Worm (Caenorhabditis elegans) whole organism, L1 larva: ENCODE results near the gene ape-1.
A peak's percentile ranks its signal among the peaks of the same experiment; 100 is the strongest.

ENCODE experiments used
- C16A3.4 ChIP-seq: fragments of 150-350 bp; optimal IDR thresholded peaks from 2 replicates; lab custom pipeline; 2014; ENCODE audit warnings: missing biosample characterization, missing genetic modification characterization
- F16B12.6 ChIP-seq: fragments of 150-350 bp; optimal IDR thresholded peaks from 2 replicates; lab custom pipeline; 2014; ENCODE audit warnings: missing biosample characterization, missing genetic modification characterization
- aha-1 ChIP-seq: fragments of 150-350 bp; optimal IDR thresholded peaks from 2 replicates; lab custom pipeline; 2014; ENCODE audit warnings: missing biosample characterization, missing genetic modification characterization
- alr-1 ChIP-seq: fragments of 200-800 bp; sonication (Bioruptor generic); optimal IDR thresholded peaks from 2 replicates; lab custom pipeline; 2018; ENCODE audit warnings: borderline replicate concordance, mild to moderate bottlenecking, missing genetic modification characterization, missing compliant biosample characterization
- aly-2 ChIP-seq: fragments of 150-350 bp; optimal IDR thresholded peaks from 2 replicates; lab custom pipeline; 2014; ENCODE audit warnings: missing biosample characterization, missing genetic modification characterization
- ama-1 ChIP-seq: fragments of 150-350 bp; optimal IDR thresholded peaks from 2 replicates; lab custom pipeline; 2014
- ceh-8 ChIP-seq: fragments of 200-800 bp; sonication (Bioruptor generic); optimal IDR thresholded peaks from 2 replicates; lab custom pipeline; 2018; ENCODE audit warnings: mild to moderate bottlenecking, missing genetic modification characterization, moderate library complexity, missing compliant biosample characterization
- ceh-88 ChIP-seq: fragments of 200-800 bp; sonication (Bioruptor generic); IDR thresholded peaks from 2 replicates; pipeline ENCODE4 v1.3.6; 2022; ENCODE audit warnings: missing genetic modification characterization, missing compliant biosample characterization
- dsc-1 ChIP-seq: sonication (generic microtip); optimal IDR thresholded peaks from 2 replicates; lab custom pipeline; 2016; ENCODE audit warnings: mild to moderate bottlenecking, missing genetic modification characterization, missing compliant biosample characterization
- efl-3 ChIP-seq: fragments of 200-800 bp; sonication (Bioruptor generic); optimal IDR thresholded peaks from 2 replicates; lab custom pipeline; 2018; ENCODE audit warnings: mild to moderate bottlenecking, missing genetic modification characterization, missing compliant biosample characterization
- egl-13 ChIP-seq: sonication (generic microtip); optimal IDR thresholded peaks from 2 replicates; lab custom pipeline; 2016; ENCODE audit warnings: missing genotype, missing genetic modification reagents, missing genetic modification characterization, missing compliant biosample characterization
- egl-27 ChIP-seq, 2 experiments: fragments of 150-350 bp in 1 of 2; sonication (generic microtip); optimal IDR thresholded peaks; 3 replicates each; lab custom pipeline; 2017 to 2018; ENCODE audit warnings: missing biosample characterization in 2 of 2, missing genetic modification characterization in 2 of 2, missing genetic modification reagents in 2 of 2
- elt-2 ChIP-seq: sonication (generic microtip); optimal IDR thresholded peaks from 2 replicates; lab custom pipeline; 2016; ENCODE audit warnings: missing genetic modification characterization, mild to moderate bottlenecking, inconsistent platforms, missing compliant biosample characterization, missing genetic modification reagents
- fkh-4 ChIP-seq: sonication (generic microtip); optimal IDR thresholded peaks from 2 replicates; lab custom pipeline; 2016; ENCODE audit warnings: missing compliant biosample characterization, missing genetic modification characterization, borderline replicate concordance
- grh-1 ChIP-seq: fragments of 200-800 bp; sonication (Bioruptor generic); IDR thresholded peaks from 2 replicates; pipeline ENCODE4 v1.3.6; 2022; ENCODE audit warnings: missing genetic modification reagents, missing genetic modification characterization, missing compliant biosample characterization
- hlh-4 ChIP-seq: sonication (generic microtip); optimal IDR thresholded peaks from 2 replicates; lab custom pipeline; 2016; ENCODE audit warnings: mild to moderate bottlenecking, missing genetic modification characterization, missing compliant biosample characterization
- irx-1 ChIP-seq: sonication (generic microtip); optimal IDR thresholded peaks from 2 replicates; lab custom pipeline; 2016; ENCODE audit warnings: missing genetic modification characterization, missing compliant biosample characterization
- isw-1 ChIP-seq: fragments of 200-800 bp; sonication (Bioruptor generic); IDR thresholded peaks from 2 replicates; pipeline ENCODE4 v1.3.6; 2022; ENCODE audit warnings: missing genetic modification characterization, missing compliant biosample characterization
- jun-1 ChIP-seq: fragments of 150-350 bp; optimal IDR thresholded peaks from 2 replicates; lab custom pipeline; 2014; ENCODE audit warnings: missing biosample characterization, missing genetic modification reagents, missing genetic modification characterization
- lin-14 ChIP-seq: fragments of 200-800 bp; sonication (Bioruptor generic); optimal IDR thresholded peaks from 2 replicates; lab custom pipeline; 2018; ENCODE audit warnings: mild to moderate bottlenecking, missing genetic modification characterization, moderate library complexity, missing compliant biosample characterization
- lir-3 ChIP-seq: sonication (generic microtip); optimal IDR thresholded peaks from 2 replicates; lab custom pipeline; 2016; ENCODE audit warnings: mild to moderate bottlenecking, missing genetic modification characterization, moderate library complexity, missing compliant biosample characterization; ENCODE audit not compliant: poor library complexity
- lsy-2 ChIP-seq, 2 experiments: fragments of 150-350 bp; optimal IDR thresholded peaks; 2 replicates each; lab custom pipeline; 2014; ENCODE audit warnings: missing biosample characterization in 2 of 2, missing genetic modification characterization in 2 of 2
- mab-9 ChIP-seq: fragments of 200-800 bp; sonication (Bioruptor generic); IDR thresholded peaks from 2 replicates; pipeline ENCODE4 v1.3.6; 2022; ENCODE audit warnings: missing genetic modification reagents, missing genetic modification characterization, missing compliant biosample characterization
- mdl-1 ChIP-seq, 2 experiments: fragments of 150-350 bp; optimal IDR thresholded peaks; 2 replicates each; lab custom pipeline; 2014 to 2017; ENCODE audit warnings: missing biosample characterization in 2 of 2, missing genetic modification characterization in 2 of 2, inconsistent platforms in 1 of 2
- mep-1 ChIP-seq: fragments of 150-350 bp; optimal IDR thresholded peaks from 2 replicates; lab custom pipeline; 2014; ENCODE audit warnings: missing biosample characterization, missing genetic modification characterization
- nhr-11 ChIP-seq: fragments of 150-350 bp; optimal IDR thresholded peaks from 2 replicates; lab custom pipeline; 2014; ENCODE audit warnings: missing biosample characterization, missing genetic modification characterization
- nhr-12 ChIP-seq: sonication (generic microtip); optimal IDR thresholded peaks from 2 replicates; lab custom pipeline; 2017; ENCODE audit warnings: missing biosample characterization, missing genetic modification characterization
- nhr-19 ChIP-seq: fragments of 200-800 bp; sonication (Bioruptor generic); conservative IDR thresholded peaks from 2 replicates; pipeline ENCODE4 v1.3.6; 2022; ENCODE audit warnings: missing genetic modification characterization, missing compliant biosample characterization
- nhr-237 ChIP-seq: fragments of 150-350 bp; optimal IDR thresholded peaks from 2 replicates; lab custom pipeline; 2014; ENCODE audit warnings: missing biosample characterization, missing genetic modification characterization
- nhr-28 ChIP-seq: fragments of 150-350 bp; optimal IDR thresholded peaks from 2 replicates; lab custom pipeline; 2014; ENCODE audit warnings: missing biosample characterization, missing genetic modification characterization
- nhr-76 ChIP-seq: sonication (generic microtip); optimal IDR thresholded peaks from 2 replicates; lab custom pipeline; 2017; ENCODE audit warnings: missing biosample characterization, missing genetic modification characterization
- nhr-77 ChIP-seq: fragments of 150-350 bp; optimal IDR thresholded peaks from 2 replicates; lab custom pipeline; 2014; ENCODE audit warnings: missing biosample characterization, missing genetic modification characterization
- nhr-85 ChIP-seq: sonication (generic microtip); peaks from one replicate; lab custom pipeline; 2016; ENCODE audit warnings: missing genetic modification characterization, inconsistent platforms, missing compliant biosample characterization
- nhr-90 ChIP-seq: sonication (generic microtip); optimal IDR thresholded peaks from 2 replicates; lab custom pipeline; 2016; ENCODE audit warnings: mild to moderate bottlenecking, missing genetic modification characterization, missing compliant biosample characterization; ENCODE audit not compliant: poor library complexity
- pag-3 ChIP-seq: sonication (generic microtip); optimal IDR thresholded peaks from 2 replicates; lab custom pipeline; 2017; ENCODE audit warnings: missing genetic modification characterization, mild to moderate bottlenecking, missing compliant biosample characterization, antibody characterized with exemption, borderline replicate concordance; ENCODE audit not compliant: insufficient read depth
- skn-1 ChIP-seq: fragments of 150-350 bp; optimal IDR thresholded peaks from 2 replicates; lab custom pipeline; 2014; ENCODE audit warnings: missing biosample characterization, missing genetic modification characterization
- snpc-4 ChIP-seq: fragments of 150-350 bp; optimal IDR thresholded peaks from 2 replicates; lab custom pipeline; 2014; ENCODE audit warnings: missing biosample characterization, missing genetic modification characterization
- sox-4 ChIP-seq: sonication (generic microtip); optimal IDR thresholded peaks from 2 replicates; lab custom pipeline; 2016; ENCODE audit warnings: missing genetic modification characterization, missing compliant biosample characterization
- sptf-1 ChIP-seq: fragments of 150-350 bp; optimal IDR thresholded peaks from 2 replicates; lab custom pipeline; 2014; ENCODE audit warnings: missing biosample characterization, missing genetic modification characterization
- sup-37 ChIP-seq: fragments of 200-800 bp; sonication (Bioruptor generic); optimal IDR thresholded peaks from 2 replicates; lab custom pipeline; 2018; ENCODE audit warnings: mild to moderate bottlenecking, missing genetic modification characterization, missing compliant biosample characterization
- swsn-7 ChIP-seq: sonication (generic microtip); optimal IDR thresholded peaks from 2 replicates; lab custom pipeline; 2016; ENCODE audit warnings: missing genetic modification characterization, missing compliant biosample characterization
- tbx-2 ChIP-seq: sonication (generic microtip); optimal IDR thresholded peaks from 2 replicates; lab custom pipeline; 2016; ENCODE audit warnings: missing genetic modification characterization, missing compliant biosample characterization
- tlp-1 ChIP-seq: fragments of 150-350 bp; optimal IDR thresholded peaks from 2 replicates; lab custom pipeline; 2014; ENCODE audit warnings: missing biosample characterization, missing genetic modification characterization
- unc-130 ChIP-seq: fragments of 150-350 bp; optimal IDR thresholded peaks from 2 replicates; lab custom pipeline; 2017; ENCODE audit warnings: missing biosample characterization, missing genetic modification characterization, inconsistent platforms
- unc-30 ChIP-seq: sonication (generic microtip); optimal IDR thresholded peaks from 2 replicates; lab custom pipeline; 2017; ENCODE audit warnings: missing biosample characterization, missing genetic modification characterization
- unc-62 ChIP-seq: fragments of 150-350 bp; optimal IDR thresholded peaks from 2 replicates; lab custom pipeline; 2014; ENCODE audit warnings: missing biosample characterization, missing genetic modification reagents, missing genetic modification characterization
- unc-86 ChIP-seq: sonication (generic microtip); optimal IDR thresholded peaks from 2 replicates; lab custom pipeline; 2016; ENCODE audit warnings: missing genetic modification characterization, missing compliant biosample characterization
- zag-1 ChIP-seq: fragments of 150-350 bp; optimal IDR thresholded peaks from 2 replicates; lab custom pipeline; 2014; ENCODE audit warnings: missing biosample characterization, missing genetic modification characterization
- zip-4 ChIP-seq: fragments of 200-800 bp; sonication (Bioruptor generic); optimal IDR thresholded peaks from 2 replicates; lab custom pipeline; 2018; ENCODE audit warnings: mild to moderate bottlenecking, missing genetic modification characterization, moderate library complexity, missing compliant biosample characterization
- ztf-11 ChIP-seq, 2 experiments: sonication (generic microtip); optimal IDR thresholded peaks; 2 replicates each; lab custom pipeline; 2016 to 2017; ENCODE audit warnings: missing genetic modification characterization in 2 of 2, missing biosample characterization in 1 of 2, missing compliant biosample characterization in 1 of 2
- ztf-4 ChIP-seq: fragments of 150-350 bp; optimal IDR thresholded peaks from 2 replicates; lab custom pipeline; 2014; ENCODE audit warnings: missing biosample characterization, missing genetic modification characterization

The ape-1 gene

ce11 chrV:11641298-11641787, 34.4 kb upstream of the ape-1 start (continued):
- TF ChIP-seq lsy-2 (tag; optimal IDR thresholded peaks at IDR 0.05; lab: Kevin White, UChicago) = peak; percentile 57 to 74
- TF ChIP-seq nhr-28 (tag; lab: Kevin White, UChicago) = no peak
- TF ChIP-seq unc-86 = peak; percentile 68
- TF ChIP-seq mdl-1 (tag; optimal IDR thresholded peaks at IDR 0.05; lab: Kevin White, UChicago) = no peak
- TF ChIP-seq unc-130 = no peak

- TF ChIP-seq ama-1 (lab: Kevin White, UChicago) = no peak
- no peak for TF ChIP-seq sup-37
- TF ChIP-seq lir-3 (tag; lab: Kevin White, UChicago) = peak; percentile 80
- TF ChIP-seq C16A3.4 (tag; lab: Kevin White, UChicago) = peak; percentile 72
- TF ChIP-seq alr-1 (tag; lab: Kevin White, UChicago) = no peak
- peak; percentile 19 for TF ChIP-seq pag-3 (tag; lab: Kevin White, UChicago)
- TF ChIP-seq nhr-90 (tag; lab: Kevin White, UChicago) = peak; percentile 49
- TF ChIP-seq lin-14 (GFP tag; lab: Kevin White, UChicago) = peak; percentile 79
- no peak for TF ChIP-seq aha-1 (tag; lab: Kevin White, UChicago)
- peak; percentile 11; the same call in 1 of the 2 replicates for TF ChIP-seq mab-9 (GFP tag; lab: Robert Waterston, UW)
- TF ChIP-seq tlp-1 = no peak
- no peak for TF ChIP-seq nhr-76 (tag; lab: Kevin White, UChicago)
- TF ChIP-seq dsc-1 (tag; lab: Kevin White, UChicago) = peak; percentile 40
- no peak for TF ChIP-seq zag-1 (tag; lab: Kevin White, UChicago)
- peak; percentile 54 for TF ChIP-seq swsn-7 (tag; lab: Kevin White, UChicago)
- peak; percentile 71 for TF ChIP-seq skn-1 (tag; lab: Kevin White, UChicago)
- no peak for TF ChIP-seq unc-30 (tag; lab: Kevin White, UChicago)
- TF ChIP-seq zip-4 = no peak
- TF ChIP-seq irx-1 (tag; lab: Kevin White, UChicago) = peak; percentile 52
- no peak for TF ChIP-seq nhr-12 (tag; lab: Kevin White, UChicago)
- no peak for TF ChIP-seq egl-27 (tag; optimal IDR thresholded peaks at IDR 0.05; lab: Kevin White, UChicago)
- peak; percentile 29 for TF ChIP-seq egl-13
- no peak for TF ChIP-seq sptf-1 (tag; lab: Kevin White, UChicago)
- no peak for TF ChIP-seq ztf-4 (tag; lab: Kevin White, UChicago)
- no peak for TF ChIP-seq nhr-237 (tag; lab: Kevin White, UChicago)
- no peak for TF ChIP-seq sox-4 (tag; lab: Kevin White, UChicago)
- no peak for TF ChIP-seq unc-62 (GFP tag; lab: Kevin White, UChicago)
- no peak for TF ChIP-seq aly-2
- peak in 1 of 2 experiments; percentile 60 for TF ChIP-seq ztf-11 (tag; optimal IDR thresholded peaks at IDR 0.05; lab: Kevin White, UChicago)
- no peak for TF ChIP-seq hlh-4 (tag; lab: Kevin White, UChicago)
- TF ChIP-seq lsy-2 (tag; optimal IDR thresholded peaks at IDR 0.05; lab: Kevin White, UChicago) = peak; percentile 52 to 80
- no peak for TF ChIP-seq F16B12.6 (tag; lab: Kevin White, UChicago)
- peak; percentile 33 for TF ChIP-seq unc-86
- peak; percentile 77 for TF ChIP-seq mep-1 (tag; lab: Kevin White, UChicago)
- TF ChIP-seq nhr-85 (tag; lab: Kevin White, UChicago) = peak; percentile 62
- no peak for TF ChIP-seq ceh-88 (GFP tag; lab: Robert Waterston, UW)
- no peak for TF ChIP-seq grh-1 (GFP tag; lab: Robert Waterston, UW)
- peak; percentile 68 for TF ChIP-seq tbx-2 (tag; lab: Kevin White, UChicago)
- TF ChIP-seq mdl-1 (tag; optimal IDR thresholded peaks at IDR 0.05; lab: Kevin White, UChicago) = peak in 1 of 2 experiments; percentile 84
- TF ChIP-seq jun-1 (tag; lab: Kevin White, UChicago) = no peak
- peak; percentile 18 for TF ChIP-seq nhr-77 (tag; lab: Kevin White, UChicago)
- no peak for TF ChIP-seq elt-2 (tag; lab: Kevin White, UChicago)
- peak; percentile 21 for TF ChIP-seq nhr-19 (GFP tag; lab: Robert Waterston, UW)
- no peak for TF ChIP-seq nhr-11 (tag; lab: Kevin White, UChicago)
- TF ChIP-seq efl-3 (GFP tag; lab: Kevin White, UChicago) = no peak
- peak; percentile 50 for TF ChIP-seq snpc-4 (tag; lab: Kevin White, UChicago)
- peak; percentile 55 for TF ChIP-seq unc-130
- TF ChIP-seq ceh-8 (GFP tag; lab: Kevin White, UChicago) = no peak
- peak; percentile 24 for TF ChIP-seq fkh-4 (tag; lab: Kevin White, UChicago)
- peak; percentile 60 for TF ChIP-seq isw-1 (GFP tag; lab: Robert Waterston, UW)
These were observed 31.6 kb upstream of the ape-1 start, which contains the start of gene bir-1 for ce11 chrV:11644166-11644565. bir-1 (plus strand) TSS chrV:11644477.
